Worm (Caenorhabditis elegans) whole organism, L3 larva: ENCODE results near the gene fbxa-209.

Source experiments
- ZK546.5 ChIP-seq: sonication (generic microtip); optimal IDR thresholded peaks from 2 replicates; lab custom pipeline; 2017; ENCODE audit warnings: missing biosample characterization, missing genetic modification characterization
- aly-2 ChIP-seq: fragments of 150-350 bp; optimal IDR thresholded peaks from 2 replicates; lab custom pipeline; 2014; ENCODE audit warnings: missing biosample characterization, missing genetic modification characterization
- ama-1 ChIP-seq: fragments of 150-350 bp; optimal IDR thresholded peaks from 2 replicates; lab custom pipeline; 2018
- ceh-16 ChIP-seq: sonication (generic microtip); optimal IDR thresholded peaks from 2 replicates; lab custom pipeline; 2017; ENCODE audit warnings: missing biosample characterization, missing genetic modification characterization
- ceh-28 ChIP-seq: fragments of 150-350 bp; optimal IDR thresholded peaks from 2 replicates; lab custom pipeline; 2014; ENCODE audit warnings: missing biosample characterization, missing genetic modification reagents, missing genetic modification characterization
- ceh-82 ChIP-seq: fragments of 150-350 bp; optimal IDR thresholded peaks from 2 replicates; lab custom pipeline; 2014; ENCODE audit warnings: missing biosample characterization, missing genetic modification characterization
- ceh-9 ChIP-seq: sonication (generic microtip); optimal IDR thresholded peaks from 2 replicates; lab custom pipeline; 2018; ENCODE audit warnings: missing biosample characterization, missing genetic modification characterization
- daf-12 ChIP-seq: fragments of 150-350 bp; optimal IDR thresholded peaks from 2 replicates; lab custom pipeline; 2014; ENCODE audit warnings: missing biosample characterization, missing genetic modification reagents, missing genetic modification characterization
- egl-27 ChIP-seq: sonication (generic microtip); optimal IDR thresholded peaks from 4 replicates; lab custom pipeline; 2017; ENCODE audit warnings: missing biosample characterization, missing genetic modification reagents, missing genetic modification characterization
- egl-5 ChIP-seq: fragments of 150-350 bp; optimal IDR thresholded peaks from 2 replicates; lab custom pipeline; 2017; ENCODE audit warnings: missing biosample characterization, missing genetic modification reagents, missing genetic modification characterization, inconsistent platforms
- elt-3 ChIP-seq, 3 experiments: fragments of 150-350 bp in 1 of 3; sonication (generic microtip) in 2 of 3; optimal IDR thresholded peaks; 2 replicates in 2 of 3; 4 replicates in 1 of 3; lab custom pipeline; 2014 to 2017; ENCODE audit warnings: missing biosample characterization in 3 of 3, missing genetic modification characterization in 3 of 3
- eor-1 ChIP-seq, 2 experiments: fragments of 150-350 bp; optimal IDR thresholded peaks; 2 replicates each; lab custom pipeline; 2014 to 2018; ENCODE audit warnings: missing biosample characterization in 2 of 2, missing genetic modification characterization in 2 of 2
- fkh-10 ChIP-seq: sonication (generic microtip); optimal IDR thresholded peaks from 2 replicates; lab custom pipeline; 2017; ENCODE audit warnings: missing biosample characterization, missing genetic modification reagents, missing genetic modification characterization
- fkh-2 ChIP-seq: fragments of 150-350 bp; optimal IDR thresholded peaks from 2 replicates; lab custom pipeline; 2014; ENCODE audit warnings: missing biosample characterization, missing genetic modification reagents, missing genetic modification characterization
- fos-1 ChIP-seq: fragments of 150-350 bp; optimal IDR thresholded peaks from 2 replicates; lab custom pipeline; 2014; ENCODE audit warnings: missing biosample characterization, missing genetic modification characterization
- hmg-11 ChIP-seq: sonication (generic microtip); optimal IDR thresholded peaks from 2 replicates; lab custom pipeline; 2016; ENCODE audit warnings: missing genetic modification characterization, missing compliant biosample characterization
- lin-15B ChIP-seq: fragments of 150-350 bp; optimal IDR thresholded peaks from 2 replicates; lab custom pipeline; 2014; ENCODE audit warnings: missing biosample characterization, missing genetic modification characterization
- lsy-12 ChIP-seq: sonication (generic microtip); optimal IDR thresholded peaks from 2 replicates; lab custom pipeline; 2016; ENCODE audit warnings: mild to moderate bottlenecking, missing genetic modification characterization, missing compliant biosample characterization
- mdl-1 ChIP-seq: fragments of 150-350 bp; optimal IDR thresholded peaks from 2 replicates; lab custom pipeline; 2014; ENCODE audit warnings: missing biosample characterization, missing genetic modification characterization
- mml-1 ChIP-seq: fragments of 150-350 bp; sonication (generic microtip); optimal IDR thresholded peaks from 3 replicates; lab custom pipeline; 2014; ENCODE audit warnings: missing biosample characterization, missing genetic modification characterization
- nfya-1 ChIP-seq: sonication (generic microtip); optimal IDR thresholded peaks from 2 replicates; lab custom pipeline; 2017; ENCODE audit warnings: missing genetic modification characterization, mild to moderate bottlenecking, missing compliant biosample characterization, antibody characterized with exemption, moderate library complexity; ENCODE audit not compliant: insufficient read depth
- nhr-11 ChIP-seq: fragments of 150-350 bp; optimal IDR thresholded peaks from 2 replicates; lab custom pipeline; 2014; ENCODE audit warnings: missing biosample characterization, missing genetic modification characterization
- nhr-12 ChIP-seq: fragments of 150-350 bp; optimal IDR thresholded peaks from 2 replicates; lab custom pipeline; 2014; ENCODE audit warnings: missing biosample characterization, missing genetic modification characterization
- nhr-25 ChIP-seq: sonication (generic microtip); optimal IDR thresholded peaks from 2 replicates; lab custom pipeline; 2017; ENCODE audit warnings: missing biosample characterization, missing genetic modification characterization
- nhr-43 ChIP-seq: sonication (generic microtip); optimal IDR thresholded peaks from 2 replicates; lab custom pipeline; 2016; ENCODE audit warnings: mild to moderate bottlenecking, missing genetic modification characterization, missing compliant biosample characterization; ENCODE audit not compliant: poor library complexity, severe bottlenecking
- nhr-67 ChIP-seq: fragments of 150-350 bp; optimal IDR thresholded peaks from 2 replicates; lab custom pipeline; 2014; ENCODE audit warnings: missing biosample characterization, missing genetic modification characterization
- pha-4 ChIP-seq: fragments of 150-350 bp; optimal IDR thresholded peaks from 2 replicates; lab custom pipeline; 2014; ENCODE audit warnings: missing biosample characterization, missing genetic modification reagents, missing genetic modification characterization
- pqm-1 ChIP-seq: fragments of 150-350 bp; optimal IDR thresholded peaks from 2 replicates; lab custom pipeline; 2017; ENCODE audit warnings: missing biosample characterization, missing genetic modification characterization, inconsistent platforms
- sea-2 ChIP-seq: fragments of 150-350 bp; sonication (generic microtip); optimal IDR thresholded peaks from 4 replicates; lab custom pipeline; 2014; ENCODE audit warnings: missing biosample characterization, missing genetic modification reagents, missing genetic modification characterization
- skn-1 ChIP-seq: fragments of 150-350 bp; optimal IDR thresholded peaks from 2 replicates; lab custom pipeline; 2014; ENCODE audit warnings: missing biosample characterization, missing genetic modification characterization
- snpc-4 ChIP-seq: fragments of 150-350 bp; optimal IDR thresholded peaks from 2 replicates; lab custom pipeline; 2014; ENCODE audit warnings: missing biosample characterization, missing genetic modification characterization
- tbx-2 ChIP-seq: sonication (generic microtip); optimal IDR thresholded peaks from 2 replicates; lab custom pipeline; 2016; ENCODE audit warnings: mild to moderate bottlenecking, missing genetic modification characterization, missing compliant biosample characterization
- unc-39 ChIP-seq: sonication (generic microtip); optimal IDR thresholded peaks from 4 replicates; lab custom pipeline; 2017; ENCODE audit warnings: missing biosample characterization, missing genetic modification characterization
- unc-62 ChIP-seq: fragments of 150-350 bp; sonication (generic microtip); optimal IDR thresholded peaks from 4 replicates; lab custom pipeline; 2014; ENCODE audit warnings: missing biosample characterization, missing genetic modification reagents, missing genetic modification characterization
- zag-1 ChIP-seq: fragments of 150-350 bp; optimal IDR thresholded peaks from 2 replicates; lab custom pipeline; 2014; ENCODE audit warnings: missing biosample characterization, missing genetic modification characterization
- ztf-11 ChIP-seq: fragments of 150-350 bp; optimal IDR thresholded peaks from 2 replicates; lab custom pipeline; 2014; ENCODE audit warnings: missing biosample characterization, missing genetic modification characterization
- ztf-4 ChIP-seq: fragments of 150-350 bp; optimal IDR thresholded peaks from 2 replicates; lab custom pipeline; 2014; ENCODE audit warnings: missing biosample characterization, missing genetic modification characterization

Gene fbxa-209

ce11 chrV:15392064-15392463 lies 34.8 kb downstream of the fbxa-209 start:
- TF ChIP-seq nhr-67 (tag; lab: Kevin White, UChicago) (no peak), nhr-43 (tag; lab: Kevin White, UChicago) (no peak), snpc-4 (tag; lab: Kevin White, UChicago) (no peak), ceh-9 (no peak), egl-27 (tag; lab: Kevin White, UChicago) (no peak), ztf-11 (tag; lab: Kevin White, UChicago) (no peak), eor-1 (tag; optimal IDR thresholded peaks at IDR 0.05; lab: Kevin White, UChicago) (no peak), ceh-82 (tag; lab: Kevin White, UChicago) (no peak), ztf-4 (tag; lab: Kevin White, UChicago) (no peak), mdl-1 (no peak), pqm-1 (no peak), fkh-2 (tag; lab: Kevin White, UChicago) (no peak), fos-1 (tag; lab: Kevin White, UChicago) (no peak), ceh-16 (tag; lab: Kevin White, UChicago) (no peak), fkh-10 (no peak), lin-15B (no peak), daf-12 (tag; lab: Kevin White, UChicago) (no peak), unc-62 (no peak)

- TF ChIP-seq mml-1 (no peak), skn-1 (tag; lab: Kevin White, UChicago) (no peak), elt-3 (tag; optimal IDR thresholded peaks at IDR 0.05; lab: Kevin White, UChicago) (no peak), tbx-2 (no peak), aly-2 (tag; lab: Kevin White, UChicago) (no peak)
These were observed 37.9 kb downstream of the fbxa-209 start, which contains the start of gene srh-170 for ce11 chrV:15388820-15389384. Gene srh-170 (minus strand): TSS chrV:15388870.

ce11 chrV:15384733-15385132 lies 42.1 kb downstream of the fbxa-209 start, which contains the start of gene str-102:
Gene str-102 (plus strand): TSS chrV:15385033.
- TF ChIP-seq eor-1 (tag; optimal IDR thresholded peaks at IDR 0.05; lab: Kevin White, UChicago) (no peak), nhr-67 (tag; lab: Kevin White, UChicago) (no peak), nhr-11 (tag; lab: Kevin White, UChicago) (no peak), ceh-28 (tag; lab: Kevin White, UChicago) (no peak), lin-15B (no peak)

ce11 chrV:15383739-15384138 lies 43.1 kb downstream of the fbxa-209 start, which contains the start of gene str-88:
Gene str-88 (minus strand): TSS chrV:15383839.
- no peak for TF ChIP-seq ceh-82 (tag; lab: Kevin White, UChicago)
- no peak for TF ChIP-seq pha-4 (tag; lab: Kevin White, UChicago)
- no peak for TF ChIP-seq lsy-12 (tag; lab: Kevin White, UChicago)
- no peak for TF ChIP-seq aly-2 (tag; lab: Kevin White, UChicago)
- no peak for TF ChIP-seq nhr-43 (tag; lab: Kevin White, UChicago)
- TF ChIP-seq nhr-25 (tag; lab: Kevin White, UChicago): no peak
- TF ChIP-seq egl-5 (tag; lab: Kevin White, UChicago): no peak
- no peak for TF ChIP-seq skn-1 (tag; lab: Kevin White, UChicago)
- no peak for TF ChIP-seq mdl-1
- TF ChIP-seq ceh-9: no peak
- TF ChIP-seq fkh-2 (tag; lab: Kevin White, UChicago): no peak
- no peak for TF ChIP-seq nhr-67 (tag; lab: Kevin White, UChicago)
- no peak for TF ChIP-seq ztf-4 (tag; lab: Kevin White, UChicago)
- TF ChIP-seq hmg-11 (tag; lab: Kevin White, UChicago): no peak
- no peak for TF ChIP-seq egl-27 (tag; lab: Kevin White, UChicago)
- no peak for TF ChIP-seq nfya-1 (tag; lab: Kevin White, UChicago)
- no peak for TF ChIP-seq ZK546.5 (tag; lab: Kevin White, UChicago)
- TF ChIP-seq ceh-28 (tag; lab: Kevin White, UChicago): no peak
- TF ChIP-seq mml-1: no peak
- TF ChIP-seq ama-1 (lab: Kevin White, UChicago): no peak

- TF ChIP-seq aly-2 (tag; lab: Kevin White, UChicago) (no peak), mml-1 (no peak), mdl-1 (no peak), ceh-82 (tag; lab: Kevin White, UChicago) (no peak), egl-27 (tag; lab: Kevin White, UChicago) (no peak), unc-62 (no peak), lin-15B (no peak), skn-1 (tag; lab: Kevin White, UChicago) (no peak), unc-39 (no peak), nhr-67 (tag; lab: Kevin White, UChicago) (no peak), ama-1 (lab: Kevin White, UChicago) (no peak), pqm-1 (no peak), nhr-25 (tag; lab: Kevin White, UChicago) (no peak), sea-2 (GFP tag; lab: Kevin White, UChicago) (no peak), ceh-9 (no peak), zag-1 (tag; lab: Kevin White, UChicago) (no peak), nhr-12 (tag; lab: Kevin White, UChicago) (no peak), nfya-1 (tag; lab: Kevin White, UChicago) (no peak)
These were observed 46.0 kb downstream of the fbxa-209 start, which contains the start of gene dhs-23 for ce11 chrV:15380857-15381256. Gene dhs-23 (plus strand): TSS chrV:15381219.
